Worm (Caenorhabditis elegans) whole organism, late embryonic: Measurements from ENCODE around the gene gar-3.
A peak's percentile ranks its signal among the peaks of the same experiment; 100 is the strongest.

Experiments used
- C08G9.2 ChIP-seq: sonication (generic microtip); optimal IDR thresholded peaks from 2 replicates; lab custom pipeline; 2016; ENCODE audit warnings: mild to moderate bottlenecking, missing genetic modification characterization, moderate library complexity, missing compliant biosample characterization
- K02D7.2 ChIP-seq: sonication (generic microtip); optimal IDR thresholded peaks from 2 replicates; lab custom pipeline; 2017; ENCODE audit warnings: mild to moderate bottlenecking, missing genetic modification characterization, missing compliant biosample characterization
- K09A11.1 ChIP-seq: sonication (generic microtip); optimal IDR thresholded peaks from 2 replicates; lab custom pipeline; 2017; ENCODE audit warnings: antibody characterized with exemption, mild to moderate bottlenecking, missing genetic modification characterization, missing compliant biosample characterization; ENCODE audit not compliant: insufficient read depth
- T23F11.4 ChIP-seq: fragments of 200-800 bp; sonication (Bioruptor generic); optimal IDR thresholded peaks from 2 replicates; lab custom pipeline; 2018; ENCODE audit warnings: mild to moderate bottlenecking, missing genetic modification characterization, missing compliant biosample characterization
- ama-1 ChIP-seq: fragments of 150-350 bp; optimal IDR thresholded peaks from 2 replicates; lab custom pipeline; 2014
- ceh-19 ChIP-seq: fragments of 200-800 bp; sonication (Bioruptor generic); optimal IDR thresholded peaks from 2 replicates; lab custom pipeline; 2018; ENCODE audit warnings: mild to moderate bottlenecking, missing genetic modification characterization, missing compliant biosample characterization
- ceh-2 ChIP-seq: sonication (generic microtip); optimal IDR thresholded peaks from 2 replicates; lab custom pipeline; 2016; ENCODE audit warnings: missing genotype, missing genetic modification characterization, missing compliant biosample characterization
- ceh-24 ChIP-seq: sonication (generic microtip); optimal IDR thresholded peaks from 2 replicates; lab custom pipeline; 2016; ENCODE audit warnings: mild to moderate bottlenecking, missing genetic modification characterization, missing compliant biosample characterization
- ceh-30 ChIP-seq: fragments of 150-350 bp; optimal IDR thresholded peaks from 2 replicates; lab custom pipeline; 2014; ENCODE audit warnings: missing biosample characterization, missing genetic modification characterization
- ceh-31 ChIP-seq: sonication (generic microtip); optimal IDR thresholded peaks from 2 replicates; lab custom pipeline; 2016; ENCODE audit warnings: missing genetic modification characterization, missing compliant biosample characterization
- ceh-48 ChIP-seq: sonication (generic microtip); optimal IDR thresholded peaks from 2 replicates; lab custom pipeline; 2016; ENCODE audit warnings: missing genetic modification characterization, inconsistent platforms, missing compliant biosample characterization
- che-1 ChIP-seq: sonication (generic microtip); optimal IDR thresholded peaks from 2 replicates; lab custom pipeline; 2016; ENCODE audit warnings: mild to moderate bottlenecking, missing genetic modification characterization, missing compliant biosample characterization
- dve-1 ChIP-seq: sonication (generic microtip); optimal IDR thresholded peaks from 2 replicates; lab custom pipeline; 2017; ENCODE audit warnings: antibody characterized with exemption, mild to moderate bottlenecking, missing genetic modification characterization, missing compliant biosample characterization
- elt-2 ChIP-seq: sonication (generic microtip); optimal IDR thresholded peaks from 2 replicates; lab custom pipeline; 2016; ENCODE audit warnings: missing genetic modification reagents, missing genetic modification characterization, missing compliant biosample characterization
- elt-4 ChIP-seq: sonication (generic microtip); optimal IDR thresholded peaks from 2 replicates; lab custom pipeline; 2016; ENCODE audit warnings: missing genetic modification characterization, missing compliant biosample characterization
- ets-4 ChIP-seq: sonication (generic microtip); optimal IDR thresholded peaks from 2 replicates; lab custom pipeline; 2016; ENCODE audit warnings: missing genetic modification characterization, missing compliant biosample characterization
- eyg-1 ChIP-seq: sonication (generic microtip); optimal IDR thresholded peaks from 2 replicates; lab custom pipeline; 2016; ENCODE audit warnings: missing genotype, missing genetic modification characterization, missing compliant biosample characterization
- fax-1 ChIP-seq: sonication (generic microtip); optimal IDR thresholded peaks from 2 replicates; lab custom pipeline; 2016; ENCODE audit warnings: missing genotype, missing genetic modification characterization, missing compliant biosample characterization
- fkh-10 ChIP-seq: fragments of 150-350 bp; optimal IDR thresholded peaks from 2 replicates; lab custom pipeline; 2014; ENCODE audit warnings: missing biosample characterization, missing genetic modification reagents, missing genetic modification characterization
- gmeb-2 ChIP-seq: sonication (generic microtip); optimal IDR thresholded peaks from 2 replicates; lab custom pipeline; 2016; ENCODE audit warnings: missing genetic modification characterization, inconsistent platforms, missing compliant biosample characterization
- hlh-13 ChIP-seq: fragments of 200-800 bp; sonication (Bioruptor generic); optimal IDR thresholded peaks from 2 replicates; lab custom pipeline; 2018; ENCODE audit warnings: mild to moderate bottlenecking, missing genetic modification characterization, missing compliant biosample characterization
- hlh-15 ChIP-seq: sonication (generic microtip); optimal IDR thresholded peaks from 2 replicates; lab custom pipeline; 2016; ENCODE audit warnings: missing genetic modification characterization, missing compliant biosample characterization
- hlh-6 ChIP-seq: sonication (generic microtip); optimal IDR thresholded peaks from 2 replicates; lab custom pipeline; 2016; ENCODE audit warnings: missing genotype, missing genetic modification characterization, missing compliant biosample characterization
- hlh-8 ChIP-seq: sonication (generic microtip); optimal IDR thresholded peaks from 2 replicates; lab custom pipeline; 2016; ENCODE audit warnings: missing genotype, missing genetic modification characterization, missing compliant biosample characterization
- madf-2 ChIP-seq: sonication (generic microtip); optimal IDR thresholded peaks from 2 replicates; lab custom pipeline; 2017; ENCODE audit warnings: missing genetic modification characterization, missing compliant biosample characterization
- nfya-1 ChIP-seq: sonication (generic microtip); optimal IDR thresholded peaks from 2 replicates; lab custom pipeline; 2017; ENCODE audit warnings: missing genetic modification characterization, mild to moderate bottlenecking, missing compliant biosample characterization, antibody characterized with exemption, moderate library complexity
- nhr-11 ChIP-seq: fragments of 150-350 bp; optimal IDR thresholded peaks from 2 replicates; lab custom pipeline; 2014; ENCODE audit warnings: missing biosample characterization, missing genetic modification characterization
- nhr-232 ChIP-seq: sonication (generic microtip); optimal IDR thresholded peaks from 2 replicates; lab custom pipeline; 2016; ENCODE audit warnings: missing genetic modification characterization, missing compliant biosample characterization
- npax-4 ChIP-seq: sonication (generic microtip); optimal IDR thresholded peaks from 2 replicates; lab custom pipeline; 2016; ENCODE audit warnings: missing genetic modification characterization, missing compliant biosample characterization
- odd-2 ChIP-seq: sonication (generic microtip); optimal IDR thresholded peaks from 2 replicates; lab custom pipeline; 2017; ENCODE audit warnings: antibody characterized with exemption, mild to moderate bottlenecking, missing genetic modification characterization, missing compliant biosample characterization
- pag-3 ChIP-seq: sonication (generic microtip); optimal IDR thresholded peaks from 2 replicates; lab custom pipeline; 2016; ENCODE audit warnings: missing compliant biosample characterization, missing genetic modification characterization, borderline replicate concordance
- pat-9 ChIP-seq: fragments of 200-800 bp; sonication (Bioruptor generic); optimal IDR thresholded peaks from 2 replicates; lab custom pipeline; 2018; ENCODE audit warnings: mild to moderate bottlenecking, missing genetic modification characterization, moderate library complexity, missing compliant biosample characterization
- pha-2 ChIP-seq: sonication (generic microtip); optimal IDR thresholded peaks from 2 replicates; lab custom pipeline; 2017; ENCODE audit warnings: mild to moderate bottlenecking, missing genetic modification characterization, missing compliant biosample characterization
- pha-4 ChIP-seq: fragments of 150-350 bp; optimal IDR thresholded peaks from 2 replicates; lab custom pipeline; 2018; ENCODE audit warnings: missing biosample characterization, missing genetic modification reagents, missing genetic modification characterization
- pqm-1 ChIP-seq: sonication (generic microtip); optimal IDR thresholded peaks from 2 replicates; lab custom pipeline; 2016; ENCODE audit warnings: missing genetic modification characterization, missing compliant biosample characterization
- rnt-1 ChIP-seq: sonication (generic microtip); optimal IDR thresholded peaks from 2 replicates; lab custom pipeline; 2016; ENCODE audit warnings: missing genetic modification characterization, missing compliant biosample characterization
- sdc-2 ChIP-seq: sonication (generic microtip); optimal IDR thresholded peaks from 2 replicates; lab custom pipeline; 2016; ENCODE audit warnings: missing genotype, missing genetic modification characterization, missing compliant biosample characterization
- sox-4 ChIP-seq: sonication (generic microtip); optimal IDR thresholded peaks from 2 replicates; lab custom pipeline; 2017; ENCODE audit warnings: mild to moderate bottlenecking, missing genetic modification characterization, inconsistent platforms, missing compliant biosample characterization
- tbx-2 ChIP-seq: sonication (generic microtip); optimal IDR thresholded peaks from 2 replicates; lab custom pipeline; 2016; ENCODE audit warnings: missing genetic modification characterization, missing compliant biosample characterization
- tbx-7 ChIP-seq: sonication (generic microtip); optimal IDR thresholded peaks from 2 replicates; lab custom pipeline; 2016; ENCODE audit warnings: missing genotype, missing genetic modification characterization, missing compliant biosample characterization
- unc-3 ChIP-seq, 2 experiments: fragments of 200-800 bp in 1 of 2; sonication (Bioruptor generic) in 1 of 2; sonication (generic microtip) in 1 of 2; conservative IDR thresholded peaks in 1 of 2; optimal IDR thresholded peaks in 1 of 2; 2 replicates each; pipeline versions ENCODE4 v1.3.6 to Lab custom; 2016 to 2022; ENCODE audit warnings: missing compliant biosample characterization in 2 of 2, missing genetic modification characterization in 2 of 2, missing genetic modification reagents in 1 of 2
- unc-55 ChIP-seq: sonication (generic microtip); optimal IDR thresholded peaks from 2 replicates; lab custom pipeline; 2017; ENCODE audit warnings: missing biosample characterization, missing genetic modification reagents, missing genetic modification characterization
- zip-5 ChIP-seq: sonication (generic microtip); optimal IDR thresholded peaks from 2 replicates; lab custom pipeline; 2016; ENCODE audit warnings: missing genetic modification characterization, missing compliant biosample characterization

The gar-3 gene

ce11 chrV:14615671-14616070 is 36.2 kb upstream of the gar-3 start:
- no peak for TF ChIP-seq nhr-232
- no peak for TF ChIP-seq C08G9.2 (tag; lab: Kevin White, UChicago)
- TF ChIP-seq hlh-15 (tag; lab: Kevin White, UChicago) = no peak
- TF ChIP-seq ets-4 (tag; lab: Kevin White, UChicago) = no peak
- TF ChIP-seq odd-2 (tag; lab: Kevin White, UChicago) = no peak
- no peak for TF ChIP-seq ceh-30 (tag; lab: Kevin White, UChicago)
- TF ChIP-seq pag-3 (tag; lab: Kevin White, UChicago) = no peak
- TF ChIP-seq pat-9 (tag; lab: Kevin White, UChicago) = no peak
- no peak for TF ChIP-seq pqm-1 (tag; lab: Kevin White, UChicago)
- no peak for TF ChIP-seq zip-5
- TF ChIP-seq ceh-48 (tag; lab: Kevin White, UChicago) = no peak
- TF ChIP-seq nhr-11 (tag; lab: Kevin White, UChicago) = no peak
- no peak for TF ChIP-seq fax-1 (tag; lab: Kevin White, UChicago)
- no peak for TF ChIP-seq madf-2 (tag; lab: Kevin White, UChicago)
- no peak for TF ChIP-seq npax-4 (tag; lab: Kevin White, UChicago)
- no peak for TF ChIP-seq tbx-7 (tag; lab: Kevin White, UChicago)
- TF ChIP-seq unc-3 (GFP tag; conservative IDR thresholded peaks at IDR 0.05; lab: Robert Waterston, UW) = no peak
- TF ChIP-seq unc-3 (tag; optimal IDR thresholded peaks at IDR 0.05; lab: Kevin White, UChicago) = no peak

ce11 chrV:14614454-14614853 is 34.9 kb upstream of the gar-3 start:
- TF ChIP-seq nfya-1 (tag; lab: Kevin White, UChicago) = peak; percentile 87
- TF ChIP-seq hlh-8 = no peak
- TF ChIP-seq, all 69 proteins: peak for 1

ce11 chrV:14612168-14612567 is 32.6 kb upstream of the gar-3 start, which contains the start of the genes R11H6.5 and ccnk-1:
R11H6.5 (minus strand) TSS chrV:14612222.
ccnk-1 (plus strand) TSS chrV:14612548.
- TF ChIP-seq gmeb-2 (no peak), tbx-2 (tag; lab: Kevin White, UChicago) (peak; percentile 17), hlh-6 (tag; lab: Kevin White, UChicago) (no peak), K02D7.2 (tag; lab: Kevin White, UChicago) (no peak), eyg-1 (tag; lab: Kevin White, UChicago) (no peak), rnt-1 (tag; lab: Kevin White, UChicago) (no peak), nfya-1 (tag; lab: Kevin White, UChicago) (peak; percentile 71)

ce11 chrV:14610781-14611180 is 31.3 kb upstream of the gar-3 start:
- no peak for TF ChIP-seq unc-55
- no peak for TF ChIP-seq npax-4 (tag; lab: Kevin White, UChicago)
- TF ChIP-seq dve-1 (tag; lab: Kevin White, UChicago) = no peak
- no peak for TF ChIP-seq fkh-10 (GFP tag; lab: Kevin White, UChicago)
- TF ChIP-seq pha-4 (tag; lab: Kevin White, UChicago) = no peak
- no peak for TF ChIP-seq pag-3 (tag; lab: Kevin White, UChicago)
- TF ChIP-seq K02D7.2 (tag; lab: Kevin White, UChicago) = no peak
- no peak for TF ChIP-seq ceh-2 (tag; lab: Kevin White, UChicago)
- no peak for TF ChIP-seq tbx-7 (tag; lab: Kevin White, UChicago)
- no peak for TF ChIP-seq pha-2
- no peak for TF ChIP-seq che-1 (tag; lab: Kevin White, UChicago)
- TF ChIP-seq elt-2 (tag; lab: Kevin White, UChicago) = no peak
- no peak for TF ChIP-seq odd-2 (tag; lab: Kevin White, UChicago)
- TF ChIP-seq sox-4 = no peak
- TF ChIP-seq ceh-30 (tag; lab: Kevin White, UChicago) = no peak

ce11 chrV:14609643-14610042 is 30.1 kb upstream of the gar-3 start, which contains the start of gene R11H6.4:
R11H6.4 (plus strand) TSS chrV:14609943.
- no peak for TF ChIP-seq ceh-31 (tag; lab: Kevin White, UChicago)
- TF ChIP-seq che-1 (tag; lab: Kevin White, UChicago) = no peak
- no peak for TF ChIP-seq ama-1 (lab: Kevin White, UChicago)
- TF ChIP-seq nfya-1 (tag; lab: Kevin White, UChicago) = no peak
- TF ChIP-seq nhr-11 (tag; lab: Kevin White, UChicago) = no peak
- no peak for TF ChIP-seq T23F11.4 (GFP tag; lab: Kevin White, UChicago)
- TF ChIP-seq sdc-2 (tag; lab: Kevin White, UChicago) = no peak
- TF ChIP-seq ceh-24 (tag; lab: Kevin White, UChicago) = no peak
- TF ChIP-seq hlh-13 (GFP tag; lab: Kevin White, UChicago) = no peak
- TF ChIP-seq ceh-19 (GFP tag; lab: Kevin White, UChicago) = no peak
- TF ChIP-seq K09A11.1 (tag; lab: Kevin White, UChicago) = no peak
- no peak for TF ChIP-seq elt-4
- no peak for TF ChIP-seq eyg-1 (tag; lab: Kevin White, UChicago)
